Worm (Caenorhabditis elegans) whole organism, L2 larva: ENCODE results near the gene F46G10.2.
A peak's percentile ranks its signal among the peaks of the same experiment; 100 is the strongest.

Source experiments
- C34F6.9 ChIP-seq: fragments of 150-350 bp; optimal IDR thresholded peaks from 2 replicates; lab custom pipeline; 2014; ENCODE audit warnings: missing biosample characterization, missing genetic modification characterization
- F13H6.1 ChIP-seq: sonication (generic microtip); optimal IDR thresholded peaks from 2 replicates; lab custom pipeline; 2016; ENCODE audit warnings: missing genetic modification characterization, missing compliant biosample characterization
- R02D3.7 ChIP-seq: fragments of 150-350 bp; optimal IDR thresholded peaks from 2 replicates; lab custom pipeline; 2014; ENCODE audit warnings: missing biosample characterization, missing genetic modification characterization
- Y55F3AM.14 ChIP-seq: fragments of 200-800 bp; sonication (Bioruptor generic); optimal IDR thresholded peaks from 2 replicates; lab custom pipeline; 2018; ENCODE audit warnings: mild to moderate bottlenecking, missing genetic modification characterization, missing compliant biosample characterization
- ZK546.5 ChIP-seq: sonication (generic microtip); optimal IDR thresholded peaks from 2 replicates; lab custom pipeline; 2017; ENCODE audit warnings: missing biosample characterization, missing genetic modification characterization
- alr-1 ChIP-seq: fragments of 150-350 bp; optimal IDR thresholded peaks from 2 replicates; lab custom pipeline; 2014; ENCODE audit warnings: missing biosample characterization, missing genetic modification characterization
- aly-2 ChIP-seq: fragments of 150-350 bp; optimal IDR thresholded peaks from 2 replicates; lab custom pipeline; 2014; ENCODE audit warnings: missing biosample characterization, missing genetic modification characterization
- ama-1 ChIP-seq: fragments of 150-350 bp; optimal IDR thresholded peaks from 2 replicates; lab custom pipeline; 2018; ENCODE audit warnings: inconsistent platforms
- blmp-1 ChIP-seq: sonication (generic microtip); optimal IDR thresholded peaks from 2 replicates; lab custom pipeline; 2017; ENCODE audit warnings: missing genetic modification characterization, mild to moderate bottlenecking, missing compliant biosample characterization, antibody characterized with exemption, moderate library complexity; ENCODE audit not compliant: insufficient read depth
- ceh-16 ChIP-seq: fragments of 150-350 bp; optimal IDR thresholded peaks from 2 replicates; lab custom pipeline; 2014; ENCODE audit warnings: missing biosample characterization, missing genetic modification characterization
- ceh-82 ChIP-seq: fragments of 150-350 bp; optimal IDR thresholded peaks from 2 replicates; lab custom pipeline; 2014; ENCODE audit warnings: missing biosample characterization, missing genetic modification characterization
- crh-2 ChIP-seq: sonication (generic microtip); optimal IDR thresholded peaks from 2 replicates; lab custom pipeline; 2017; ENCODE audit warnings: missing biosample characterization, missing genetic modification characterization
- dmd-4 ChIP-seq: sonication (generic microtip); optimal IDR thresholded peaks from 2 replicates; lab custom pipeline; 2017; ENCODE audit warnings: missing biosample characterization, missing genetic modification characterization
- egl-27 ChIP-seq: sonication (generic microtip); optimal IDR thresholded peaks from 3 replicates; lab custom pipeline; 2017; ENCODE audit warnings: missing biosample characterization, missing genetic modification reagents, missing genetic modification characterization
- elt-1 ChIP-seq: fragments of 150-350 bp; optimal IDR thresholded peaks from 2 replicates; lab custom pipeline; 2014; ENCODE audit warnings: missing biosample characterization, missing genetic modification characterization
- elt-3 ChIP-seq: sonication (generic microtip); optimal IDR thresholded peaks from 2 replicates; lab custom pipeline; 2017; ENCODE audit warnings: missing biosample characterization, missing genetic modification characterization
- fos-1 ChIP-seq: fragments of 150-350 bp; optimal IDR thresholded peaks from 2 replicates; lab custom pipeline; 2014; ENCODE audit warnings: missing biosample characterization, missing genetic modification characterization
- gmeb-1 ChIP-seq: fragments of 150-350 bp; optimal IDR thresholded peaks from 2 replicates; lab custom pipeline; 2014; ENCODE audit warnings: missing biosample characterization, missing genetic modification characterization
- lin-11 ChIP-seq: fragments of 150-350 bp; sonication (generic microtip); optimal IDR thresholded peaks from 2 replicates; lab custom pipeline; 2014; ENCODE audit warnings: missing biosample characterization, missing genetic modification characterization, inconsistent platforms, mixed read lengths
- lin-13 ChIP-seq: fragments of 150-350 bp; optimal IDR thresholded peaks from 2 replicates; lab custom pipeline; 2014; ENCODE audit warnings: missing biosample characterization, missing genetic modification reagents, missing genetic modification characterization
- lin-39 ChIP-seq: fragments of 150-350 bp; optimal IDR thresholded peaks from 2 replicates; lab custom pipeline; 2014; ENCODE audit warnings: missing biosample characterization, missing genetic modification reagents, missing genetic modification characterization
- lsy-2 ChIP-seq, 2 experiments: fragments of 150-350 bp in 1 of 2; sonication (generic microtip) in 1 of 2; optimal IDR thresholded peaks; 2 replicates each; lab custom pipeline; 2014 to 2017; ENCODE audit warnings: missing biosample characterization in 2 of 2, missing genetic modification characterization in 2 of 2
- mab-5 ChIP-seq: fragments of 150-350 bp; optimal IDR thresholded peaks from 2 replicates; lab custom pipeline; 2014; ENCODE audit warnings: missing biosample characterization, missing genetic modification characterization
- mbf-1 ChIP-seq: sonication (generic microtip); optimal IDR thresholded peaks from 2 replicates; lab custom pipeline; 2017; ENCODE audit warnings: missing biosample characterization, missing genetic modification characterization
- mdl-1 ChIP-seq, 2 experiments: fragments of 150-350 bp in 1 of 2; sonication (generic microtip) in 1 of 2; optimal IDR thresholded peaks; 2 replicates each; lab custom pipeline; 2017; ENCODE audit warnings: missing biosample characterization in 2 of 2, missing genetic modification characterization in 2 of 2
- nhr-10 ChIP-seq: sonication (generic microtip); optimal IDR thresholded peaks from 2 replicates; lab custom pipeline; 2017; ENCODE audit warnings: missing biosample characterization, missing genetic modification characterization
- nhr-11 ChIP-seq: fragments of 150-350 bp; optimal IDR thresholded peaks from 2 replicates; lab custom pipeline; 2014; ENCODE audit warnings: missing biosample characterization, missing genetic modification characterization
- nhr-12 ChIP-seq: fragments of 150-350 bp; optimal IDR thresholded peaks from 2 replicates; lab custom pipeline; 2014; ENCODE audit warnings: missing biosample characterization, missing genetic modification characterization
- nhr-129 ChIP-seq: fragments of 150-350 bp; optimal IDR thresholded peaks from 2 replicates; lab custom pipeline; 2014; ENCODE audit warnings: missing biosample characterization, missing genetic modification characterization
- nhr-21 ChIP-seq: fragments of 150-350 bp; optimal IDR thresholded peaks from 2 replicates; lab custom pipeline; 2014; ENCODE audit warnings: missing biosample characterization, missing genetic modification characterization
- nhr-23 ChIP-seq: fragments of 150-350 bp; optimal IDR thresholded peaks from 2 replicates; lab custom pipeline; 2014; ENCODE audit warnings: missing biosample characterization, missing genetic modification reagents, missing genetic modification characterization
- nhr-237 ChIP-seq: fragments of 150-350 bp; optimal IDR thresholded peaks from 2 replicates; lab custom pipeline; 2014; ENCODE audit warnings: missing biosample characterization, missing genetic modification characterization
- nhr-25 ChIP-seq: fragments of 150-350 bp; sonication (generic microtip); optimal IDR thresholded peaks from 3 replicates; lab custom pipeline; 2014; ENCODE audit warnings: missing biosample characterization, missing genetic modification characterization
- nhr-6 ChIP-seq: fragments of 150-350 bp; optimal IDR thresholded peaks from 2 replicates; lab custom pipeline; 2014; ENCODE audit warnings: missing biosample characterization, missing genetic modification characterization
- nhr-77 ChIP-seq: fragments of 150-350 bp; optimal IDR thresholded peaks from 2 replicates; lab custom pipeline; 2014; ENCODE audit warnings: missing biosample characterization, missing genetic modification characterization
- peb-1 ChIP-seq: fragments of 150-350 bp; optimal IDR thresholded peaks from 2 replicates; lab custom pipeline; 2014; ENCODE audit warnings: missing biosample characterization, missing genetic modification characterization
- sem-4 ChIP-seq: fragments of 150-350 bp; optimal IDR thresholded peaks from 2 replicates; lab custom pipeline; 2014; ENCODE audit warnings: missing biosample characterization, missing genetic modification reagents, missing genetic modification characterization
- skn-1 ChIP-seq: sonication (generic microtip); optimal IDR thresholded peaks from 2 replicates; lab custom pipeline; 2017; ENCODE audit warnings: missing biosample characterization, missing genetic modification characterization
- sma-3 ChIP-seq: sonication (generic microtip); optimal IDR thresholded peaks from 2 replicates; lab custom pipeline; 2016; ENCODE audit warnings: missing genetic modification reagents, missing genetic modification characterization, missing compliant biosample characterization
- sma-9 ChIP-seq, 2 experiments: fragments of 150-350 bp in 1 of 2; sonication (generic microtip) in 1 of 2; optimal IDR thresholded peaks; 2 replicates each; lab custom pipeline; 2014 to 2016; ENCODE audit warnings: missing genetic modification characterization in 2 of 2, mild to moderate bottlenecking in 1 of 2, missing biosample characterization in 1 of 2, missing compliant biosample characterization in 1 of 2, missing genetic modification reagents in 1 of 2, moderate library complexity in 1 of 2
- snpc-4 ChIP-seq: fragments of 150-350 bp; optimal IDR thresholded peaks from 2 replicates; lab custom pipeline; 2014; ENCODE audit warnings: missing biosample characterization, missing genetic modification characterization
- unc-39 ChIP-seq: fragments of 150-350 bp; optimal IDR thresholded peaks from 2 replicates; lab custom pipeline; 2014; ENCODE audit warnings: missing biosample characterization, missing genetic modification characterization
- unc-55 ChIP-seq: fragments of 150-350 bp; sonication (generic microtip); optimal IDR thresholded peaks from 3 replicates; lab custom pipeline; 2014; ENCODE audit warnings: missing biosample characterization, missing genetic modification reagents, missing genetic modification characterization
- unc-62 ChIP-seq: fragments of 150-350 bp; optimal IDR thresholded peaks from 2 replicates; lab custom pipeline; 2014; ENCODE audit warnings: missing biosample characterization, missing genetic modification reagents, missing genetic modification characterization
- zag-1 ChIP-seq: fragments of 150-350 bp; optimal IDR thresholded peaks from 2 replicates; lab custom pipeline; 2014; ENCODE audit warnings: missing biosample characterization, missing genetic modification characterization
- ztf-1 ChIP-seq: fragments of 200-800 bp; sonication (Bioruptor generic); conservative IDR thresholded peaks from 2 replicates; pipeline ENCODE4 v1.3.6; 2022; ENCODE audit warnings: missing genetic modification characterization, missing compliant biosample characterization
- ztf-11 ChIP-seq: sonication (generic microtip); optimal IDR thresholded peaks from 2 replicates; lab custom pipeline; 2017; ENCODE audit warnings: missing biosample characterization, missing genetic modification characterization
- ztf-4 ChIP-seq: fragments of 150-350 bp; optimal IDR thresholded peaks from 2 replicates; lab custom pipeline; 2014; ENCODE audit warnings: missing biosample characterization, missing genetic modification characterization

The F46G10.2 gene

DNA sequence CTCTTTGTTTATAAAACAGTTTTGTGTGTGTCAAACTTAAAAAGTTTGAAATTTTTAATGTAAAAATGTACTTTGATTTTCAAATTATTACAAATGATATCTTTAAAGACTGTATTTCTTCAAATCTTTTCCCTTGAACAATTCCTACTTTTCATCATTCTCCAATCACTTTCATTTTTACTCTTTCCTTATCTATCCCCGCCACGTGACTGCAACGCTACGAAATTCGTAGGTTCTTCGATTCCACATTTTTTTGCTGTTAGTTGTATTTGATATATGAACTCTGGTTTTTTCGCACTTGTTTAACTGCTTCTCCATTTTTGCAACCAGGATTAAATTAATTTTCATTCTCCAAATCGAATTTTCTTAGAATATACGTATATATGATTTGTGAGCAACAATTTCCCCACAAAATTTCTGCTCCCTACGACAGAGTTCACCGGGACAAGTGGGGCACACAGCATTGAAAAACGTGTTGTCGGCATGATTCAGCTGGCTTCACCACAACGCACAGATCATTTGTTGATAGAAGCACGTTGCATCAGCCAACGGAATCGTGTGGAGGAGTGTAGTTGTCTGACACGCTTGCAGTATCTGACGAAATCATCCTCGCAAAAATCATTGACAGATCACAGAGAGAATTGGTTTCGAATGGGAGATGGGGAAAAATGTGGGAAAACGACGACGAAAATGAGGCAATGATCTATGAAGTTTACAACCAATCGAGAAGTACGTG, 32.1 kb downstream of the F46G10.2 start (continued):
- TF ChIP-seq snpc-4 (no peak), C34F6.9 (no peak), unc-39 (tag; lab: Kevin White, UChicago) (no peak), sma-3 (peak; percentile 16), ceh-16 (tag; lab: Kevin White, UChicago) (no peak), crh-2 (peak; percentile 4), lin-13 (GFP tag; lab: Kevin White, UChicago) (no peak), unc-62 (GFP tag; lab: Kevin White, UChicago) (no peak), gmeb-1 (tag; lab: Kevin White, UChicago) (no peak)

- peak; percentile 46 for TF ChIP-seq lin-13 (GFP tag; lab: Kevin White, UChicago)
- TF ChIP-seq ceh-16 (tag; lab: Kevin White, UChicago), result no peak
- TF ChIP-seq unc-55 (GFP tag; lab: Kevin White, UChicago), result no peak
- TF ChIP-seq mbf-1, result no peak
- TF ChIP-seq ama-1 (lab: Kevin White, UChicago), result no peak
- TF ChIP-seq zag-1, result no peak
- no peak for TF ChIP-seq nhr-237 (tag; lab: Kevin White, UChicago)
- no peak for TF ChIP-seq nhr-11 (tag; lab: Kevin White, UChicago)
- TF ChIP-seq lin-39 (tag; lab: Kevin White, UChicago), result no peak
- no peak for TF ChIP-seq R02D3.7 (tag; lab: Kevin White, UChicago)
- TF ChIP-seq nhr-129, result peak; percentile 88
- peak; percentile 82 for TF ChIP-seq crh-2
- no peak for TF ChIP-seq peb-1 (tag; lab: Kevin White, UChicago)
- peak; percentile 86 for TF ChIP-seq nhr-25 (tag; lab: Kevin White, UChicago)
- TF ChIP-seq sma-9 (GFP tag; optimal IDR thresholded peaks at IDR 0.05; lab: Kevin White, UChicago), result peak; percentile 99
- TF ChIP-seq sma-9 (tag; optimal IDR thresholded peaks at IDR 0.05; lab: Kevin White, UChicago), result no peak
- peak; percentile 86 for TF ChIP-seq F13H6.1 (tag; lab: Kevin White, UChicago)
- TF ChIP-seq elt-3 (tag; lab: Kevin White, UChicago), result no peak
- TF ChIP-seq blmp-1 (tag; lab: Kevin White, UChicago), result peak; percentile 83
- TF ChIP-seq C34F6.9, result no peak
- peak; percentile 83 for TF ChIP-seq fos-1
- no peak for TF ChIP-seq ZK546.5 (tag; lab: Kevin White, UChicago)
- TF ChIP-seq nhr-6, result peak; percentile 29
- no peak for TF ChIP-seq mab-5 (tag; lab: Kevin White, UChicago)
- TF ChIP-seq ztf-11 (tag; lab: Kevin White, UChicago), result no peak
- peak; percentile 54 for TF ChIP-seq Y55F3AM.14 (GFP tag; lab: Kevin White, UChicago)
- no peak for TF ChIP-seq nhr-12 (tag; lab: Kevin White, UChicago)
- TF ChIP-seq elt-1 (tag; lab: Kevin White, UChicago), result no peak
- TF ChIP-seq lsy-2 (tag; optimal IDR thresholded peaks at IDR 0.05; lab: Kevin White, UChicago), result peak in 1 of 2 experiments; percentile 59
- TF ChIP-seq ceh-82, result no peak
- no peak for TF ChIP-seq skn-1 (tag; lab: Kevin White, UChicago)
- peak; percentile 93 for TF ChIP-seq nhr-21
- peak; percentile 84 for TF ChIP-seq sma-3
- TF ChIP-seq alr-1 (tag; lab: Kevin White, UChicago), result no peak
- TF ChIP-seq nhr-23 (tag; lab: Kevin White, UChicago), result no peak
- TF ChIP-seq ztf-1 (GFP tag; lab: Robert Waterston, UW), result no peak
- peak; percentile 71 to 84 for TF ChIP-seq mdl-1 (tag; optimal IDR thresholded peaks at IDR 0.05; lab: Kevin White, UChicago)
- TF ChIP-seq dmd-4 (tag; lab: Kevin White, UChicago), result no peak
- no peak for TF ChIP-seq snpc-4
- peak; percentile 2 for TF ChIP-seq gmeb-1 (tag; lab: Kevin White, UChicago)
- TF ChIP-seq egl-27, result peak; percentile 77
- no peak for TF ChIP-seq aly-2
- peak; percentile 73 for TF ChIP-seq sem-4 (tag; lab: Kevin White, UChicago)
- no peak for TF ChIP-seq nhr-10 (tag; lab: Kevin White, UChicago)
- TF ChIP-seq unc-39 (tag; lab: Kevin White, UChicago), result no peak
- TF ChIP-seq lin-11 (tag; lab: Kevin White, UChicago), result peak; percentile 11
- TF ChIP-seq nhr-77 (tag; lab: Kevin White, UChicago), result no peak
- peak; percentile 34 for TF ChIP-seq ztf-4 (tag; lab: Kevin White, UChicago)
- no peak for TF ChIP-seq unc-62 (GFP tag; lab: Kevin White, UChicago)
- TF ChIP-seq, all 48 proteins: peak for 19
Measured at ce11 chrX:13356469-13356868, 33.7 kb downstream of the F46G10.2 start.
